Worm (Caenorhabditis elegans): Measurements from ENCODE around the gene ZC204.12.

The ZC204.12 gene

DNA sequence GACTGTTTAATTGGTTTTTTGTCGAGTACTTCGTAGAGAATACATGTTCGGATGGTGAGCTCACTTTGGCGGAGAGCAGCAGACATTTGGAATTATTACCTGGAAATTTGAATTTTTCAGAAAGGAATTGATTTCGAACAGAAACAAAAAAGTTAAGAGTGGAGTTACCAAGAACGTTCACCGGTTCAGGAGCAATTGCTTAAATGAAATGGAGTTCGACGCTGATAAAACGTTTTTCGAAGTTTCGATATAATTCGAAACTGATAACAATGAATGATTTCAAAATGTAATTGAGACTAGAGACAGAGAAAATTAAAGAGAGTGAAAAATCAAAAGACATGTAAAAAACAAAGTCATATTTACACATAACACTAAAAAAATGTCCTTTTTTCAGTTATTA lies 46.5 kb downstream of the ZC204.12 start, which contains the start of gene fbxa-163:
TSS of gene fbxa-163 (minus strand) at position 101 of the 400 bp plus-strand sequence.
- TF ChIP-seq klf-2 (GFP tag; conservative IDR thresholded peaks at IDR 0.05) (no peak), T22C8.4 (GFP tag; IDR thresholded peaks at IDR 0.05) (no peak), flt-1 (GFP tag; IDR thresholded peaks at IDR 0.05) (no peak), tab-1 (GFP tag; IDR thresholded peaks at IDR 0.05) (no peak), ref-1 (GFP tag; conservative IDR thresholded peaks at IDR 0.05) (no peak), cog-1 (tag; optimal IDR thresholded peaks at IDR 0.05) (no peak), ztf-23 (GFP tag; IDR thresholded peaks at IDR 0.05) (no peak), ztf-29 (GFP tag; IDR thresholded peaks at IDR 0.05) (no peak), med-1 (GFP tag; optimal IDR thresholded peaks at IDR 0.05; ENCODE audit: insufficient read depth) (no peak)

DNA sequence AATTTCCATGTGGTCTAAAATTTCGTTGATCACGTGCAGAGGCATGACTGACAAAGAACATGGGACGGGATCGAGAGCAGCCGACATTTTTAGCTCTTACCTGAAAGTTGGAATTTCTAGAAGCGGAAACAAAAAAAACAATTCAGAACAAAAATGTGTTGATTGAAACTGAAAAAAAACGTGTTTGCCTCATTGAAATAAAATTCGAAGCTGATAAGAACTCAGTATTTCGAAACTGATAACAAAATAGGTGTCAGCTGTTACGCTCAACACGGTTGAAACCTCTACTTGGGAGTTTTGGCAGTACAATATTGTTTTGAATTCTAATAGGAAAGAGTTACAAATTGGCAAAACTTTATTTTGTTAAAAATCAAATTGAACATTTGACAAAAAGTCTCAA lies 48.2 kb downstream of the ZC204.12 start:
- TF ChIP-seq T22C8.4 (GFP tag; IDR thresholded peaks at IDR 0.05), result no peak
- TF ChIP-seq ref-1 (GFP tag; conservative IDR thresholded peaks at IDR 0.05), result no peak
- no peak for TF ChIP-seq klf-2 (GFP tag; conservative IDR thresholded peaks at IDR 0.05)
- no peak for TF ChIP-seq ztf-29 (GFP tag; IDR thresholded peaks at IDR 0.05)
- no peak for TF ChIP-seq tab-1 (GFP tag; IDR thresholded peaks at IDR 0.05)
- no peak for TF ChIP-seq cog-1 (tag; optimal IDR thresholded peaks at IDR 0.05)
- no peak for TF ChIP-seq ztf-23 (GFP tag; IDR thresholded peaks at IDR 0.05)
- TF ChIP-seq med-1 (GFP tag; optimal IDR thresholded peaks at IDR 0.05; ENCODE audit: insufficient read depth), result no peak
- TF ChIP-seq flt-1 (GFP tag; IDR thresholded peaks at IDR 0.05), result no peak

DNA sequence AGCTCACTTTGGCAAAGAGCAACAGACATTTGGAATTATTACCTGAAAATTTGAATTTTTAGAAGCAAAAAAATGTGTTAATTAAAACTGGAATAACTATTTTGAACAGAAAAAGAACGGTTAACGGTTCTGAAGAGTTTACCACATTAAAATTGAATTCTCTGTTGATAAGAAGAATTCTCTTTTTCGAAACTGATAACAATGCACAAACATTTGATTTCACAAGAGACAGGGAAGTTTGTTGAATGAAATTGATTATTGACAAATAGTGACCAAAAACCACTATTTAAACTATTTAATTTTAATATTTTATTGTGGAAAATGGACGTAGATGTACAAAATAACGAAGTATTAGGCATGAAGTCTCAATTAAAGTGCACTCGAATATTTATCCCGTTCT lies 49.5 kb downstream of the ZC204.12 start:
- TF ChIP-seq ztf-23 (GFP tag; IDR thresholded peaks at IDR 0.05) (no peak), T22C8.4 (GFP tag; IDR thresholded peaks at IDR 0.05) (no peak), flt-1 (GFP tag; IDR thresholded peaks at IDR 0.05) (no peak), ref-1 (GFP tag; conservative IDR thresholded peaks at IDR 0.05) (no peak), tab-1 (GFP tag; IDR thresholded peaks at IDR 0.05) (no peak), cog-1 (tag; optimal IDR thresholded peaks at IDR 0.05) (no peak), klf-2 (GFP tag; conservative IDR thresholded peaks at IDR 0.05) (no peak), med-1 (GFP tag; optimal IDR thresholded peaks at IDR 0.05; ENCODE audit: insufficient read depth) (no peak), ztf-29 (GFP tag; IDR thresholded peaks at IDR 0.05) (no peak)
